Fruit fly (Drosophila melanogaster) S2 (cell line): ENCODE data around the gene Jasper.

Experiments
- CG8478 ChIP-seq: fragments of >200 bp; optimal IDR thresholded peaks from 2 replicates; lab custom pipeline; 2018
- CTCF ChIP-seq, 2 experiments: fragments of >200 bp; optimal IDR thresholded peaks; 2 replicates each; lab custom pipeline; 2018

DNA sequence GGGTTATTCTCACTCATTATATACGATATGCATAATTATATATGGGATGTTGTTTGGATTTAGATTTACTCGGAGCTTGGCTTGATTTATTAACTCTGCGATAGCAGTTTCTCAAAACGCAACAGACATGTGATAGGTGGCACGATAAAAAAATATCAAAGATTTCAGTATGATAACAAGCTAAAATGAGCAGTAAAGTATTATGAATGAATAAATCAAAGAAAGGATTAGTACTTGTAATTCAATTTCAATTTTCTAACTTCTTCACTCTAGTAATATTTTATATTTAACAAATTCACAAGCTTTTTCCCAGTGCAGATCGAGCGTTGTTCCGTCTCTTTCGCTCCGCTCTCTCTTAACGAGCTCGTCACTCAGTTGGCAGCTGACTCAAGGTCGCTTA lies 31.8 kb downstream of the Jasper start:
- no peak for TF ChIP-seq CG8478 (lab: Kevin White, UChicago)
- no peak for TF ChIP-seq CTCF (optimal IDR thresholded peaks at IDR 0.05; lab: Kevin White, UChicago)
